Worm (Caenorhabditis elegans): ENCODE data around the gene C16D2.3.

Gene C16D2.3

ce11 chrII:9099017-9099416 lies 38.9 kb upstream of the C16D2.3 start, which contains the start of gene T24H10.1 (continued):
- no peak for TF ChIP-seq egrh-3 (GFP tag; IDR thresholded peaks at IDR 0.05)
- TF ChIP-seq unc-130 (GFP tag; optimal IDR thresholded peaks at IDR 0.05), result no peak
- no peak for TF ChIP-seq athp-1 (tag; optimal IDR thresholded peaks at IDR 0.05)
- peak; percentile 97 for TF ChIP-seq ztf-18 (tag; optimal IDR thresholded peaks at IDR 0.05)
- no peak for TF ChIP-seq ztf-6 (GFP tag; IDR thresholded peaks at IDR 0.05)
- no peak for TF ChIP-seq let-607 (tag; optimal IDR thresholded peaks at IDR 0.05)
- TF ChIP-seq F33H1.4 (GFP tag; IDR thresholded peaks at IDR 0.05), result peak; percentile 68
- peak; percentile 78 for TF ChIP-seq lin-40 (tag; optimal IDR thresholded peaks at IDR 0.05)
- no peak for TF ChIP-seq cebp-2 (GFP tag; IDR thresholded peaks at IDR 0.05)
- no peak for TF ChIP-seq bed-1 (GFP tag; IDR thresholded peaks at IDR 0.05)
- TF ChIP-seq B0035.1 (tag; optimal IDR thresholded peaks at IDR 0.05), result no peak
- no peak for TF ChIP-seq ztf-26 (tag; optimal IDR thresholded peaks at IDR 0.05)
- TF ChIP-seq dpl-1 (GFP tag; optimal IDR thresholded peaks at IDR 0.05), result peak; percentile 48
- TF ChIP-seq him-1 (tag; optimal IDR thresholded peaks at IDR 0.05), result peak; percentile 34
- no peak for TF ChIP-seq F49E8.2 (tag; optimal IDR thresholded peaks at IDR 0.05; ENCODE audit: insufficient read depth)
- peak; percentile 64; the same call in 1 of the 2 replicates for TF ChIP-seq nfyb-1 (GFP tag; IDR thresholded peaks at IDR 0.05)
- TF ChIP-seq attf-3 (GFP tag; conservative IDR thresholded peaks at IDR 0.05), result peak; percentile 66; the same call in 1 of the 2 replicates
- peak; percentile 57 for TF ChIP-seq lsl-1 (GFP tag; optimal IDR thresholded peaks at IDR 0.05)
- no peak for TF ChIP-seq hrde-1 (tag; optimal IDR thresholded peaks at IDR 0.05; ENCODE audit: borderline replicate concordance)
- peak; percentile 10 for TF ChIP-seq snpc-3.4 (tag; optimal IDR thresholded peaks at IDR 0.05)
- TF ChIP-seq ekl-4 (GFP tag; IDR thresholded peaks at IDR 0.05), result peak; percentile 80
- TF ChIP-seq Y56A3A.18 (GFP tag; IDR thresholded peaks at IDR 0.05), result peak; percentile 61; the same call in 1 of the 2 replicates
- peak; percentile 69 for TF ChIP-seq madf-6 (GFP tag; IDR thresholded peaks at IDR 0.05)
- no peak for TF ChIP-seq Y67H2A.10 (GFP tag; conservative IDR thresholded peaks at IDR 0.05)
- no peak for TF ChIP-seq nfya-2 (GFP tag; IDR thresholded peaks at IDR 0.05)
- TF ChIP-seq ceh-40 (GFP tag; IDR thresholded peaks at IDR 0.05), result no peak
- TF ChIP-seq F37B4.10 (GFP tag; IDR thresholded peaks at IDR 0.05), result no peak
- TF ChIP-seq tbx-9 (tag; optimal IDR thresholded peaks at IDR 0.05; ENCODE audit: borderline replicate concordance), result no peak
- TF ChIP-seq K11D2.4 (GFP tag; IDR thresholded peaks at IDR 0.05), result 0 out of 2 replicates have a peak, but pooled peaks have one; percentile 14
- TF ChIP-seq F52B5.7 (tag; optimal IDR thresholded peaks at IDR 0.05), result no peak
- no peak for TF ChIP-seq sdz-38 (tag; optimal IDR thresholded peaks at IDR 0.05)
- TF ChIP-seq ceh-100 (GFP tag; IDR thresholded peaks at IDR 0.05), result 0 out of 2 replicates have a peak, but pooled peaks have one; percentile 36
- TF ChIP-seq hsf-1 (GFP tag; IDR thresholded peaks at IDR 0.05), result no peak
- 0 out of 2 replicates have a peak, but pooled peaks have one; percentile 52 for TF ChIP-seq Y53G8AR.9 (GFP tag; conservative IDR thresholded peaks at IDR 0.05)
- no peak for TF ChIP-seq madf-10 (tag; optimal IDR thresholded peaks at IDR 0.05)
- peak; percentile 77 for TF ChIP-seq B0336.3 (GFP tag; IDR thresholded peaks at IDR 0.05)
- TF ChIP-seq ZK185.1 (tag; optimal IDR thresholded peaks at IDR 0.05; ENCODE audit: poor library complexity, severe bottlenecking), result peak; percentile 68
- no peak for TF ChIP-seq unc-62 (GFP tag; optimal IDR thresholded peaks at IDR 0.05)
- TF ChIP-seq ceh-27 (GFP tag; optimal IDR thresholded peaks at IDR 0.05), result peak; percentile 17
- TF ChIP-seq B0019.2 (GFP tag; conservative IDR thresholded peaks at IDR 0.05), result no peak
- peak; percentile 28 for TF ChIP-seq attf-5 (GFP tag; optimal IDR thresholded peaks at IDR 0.05)
- TF ChIP-seq lin-54 (GFP tag; optimal IDR thresholded peaks at IDR 0.05), result peak; percentile 71
- peak; percentile 21; the same call in 1 of the 2 replicates for TF ChIP-seq rcor-1 (GFP tag; IDR thresholded peaks at IDR 0.05)
- TF ChIP-seq lir-1 (GFP tag; conservative IDR thresholded peaks at IDR 0.05), result no peak
- 0 out of 2 replicates have a peak, but pooled peaks have one; percentile 16 for TF ChIP-seq madf-8 (GFP tag; conservative IDR thresholded peaks at IDR 0.05)
- TF ChIP-seq rpc-1 (optimal IDR thresholded peaks at IDR 0.05), result no peak
- no peak for TF ChIP-seq rpc-1 (tag; optimal IDR thresholded peaks at IDR 0.05)
- no peak for TF ChIP-seq T26A5.8 (tag; optimal IDR thresholded peaks at IDR 0.05)
- TF ChIP-seq attf-6 (GFP tag; IDR thresholded peaks at IDR 0.05), result no peak

All from whole organism, young adult.